Fruit fly (Drosophila melanogaster) whole organism, embryonic: ENCODE results near the gene S-Lap4.

ENCODE experiments used
- CG10959 ChIP-seq: fragments of 200-800 bp; sonication (Bioruptor generic); IDR thresholded peaks from 2 replicates; pipeline ENCODE4 v1.3.6; 2022; ENCODE audit warnings: missing biosample characterization, missing genetic modification characterization
- CG2875 ChIP-seq: fragments of 200-800 bp; sonication (Bioruptor generic); optimal IDR thresholded peaks from 2 replicates; lab custom pipeline; 2017; ENCODE audit warnings: missing biosample characterization, mild to moderate bottlenecking, missing genetic modification characterization, missing genetic modification reagents
- Drgx ChIP-seq: fragments of 200-800 bp; sonication (Bioruptor generic); IDR thresholded peaks from 2 replicates; pipeline ENCODE4 v1.3.6; 2022; ENCODE audit warnings: missing biosample characterization, missing genetic modification characterization
- Ets65A ChIP-seq: fragments of 200-800 bp; sonication (Bioruptor generic); peaks from one replicate; lab custom pipeline; 2016; ENCODE audit warnings: missing biosample characterization, missing genetic modification characterization
- Sry-δ ChIP-seq: fragments of 200-800 bp; sonication (Bioruptor generic); optimal IDR thresholded peaks from 2 replicates; lab custom pipeline; 2016; ENCODE audit warnings: missing biosample characterization, missing genetic modification characterization
- Stat92E ChIP-seq, 3 experiments: fragments of >200 bp in 2 of 3; fragments of 200-800 bp in 1 of 3; sonication (Bioruptor generic) in 1 of 3; optimal IDR thresholded peaks; 2 replicates each; lab custom pipeline; 2017 to 2019; ENCODE audit warnings: missing biosample characterization in 3 of 3, missing genetic modification characterization in 3 of 3, mild to moderate bottlenecking in 1 of 3, moderate library complexity in 1 of 3
- crol ChIP-seq: fragments of 200-800 bp; sonication (Bioruptor generic); IDR thresholded peaks from 2 replicates; pipeline ENCODE4 v1.3.6; 2022; ENCODE audit warnings: missing biosample characterization, missing genetic modification characterization

Gene S-Lap4

dm6 chr3L:10538290-10538689, 47.6 kb downstream of the S-Lap4 start:
- peak; percentile 62 for TF ChIP-seq Drgx (GFP tag; lab: Robert Waterston, UW)
- TF ChIP-seq crol (GFP tag; lab: Robert Waterston, UW) = peak; percentile 46; the same call in 1 of the 2 replicates
- TF ChIP-seq CG10959 (GFP tag; lab: Robert Waterston, UW) = no peak

- TF ChIP-seq CG2875 (GFP tag; lab: Kevin White, UChicago) (no peak), Stat92E (GFP tag; optimal IDR thresholded peaks at IDR 0.05; lab: Kevin White, UChicago) (no peak), Sry-δ (GFP tag; lab: Kevin White, UChicago) (no peak), Ets65A (GFP tag; lab: Kevin White, UChicago) (peak; percentile 59)
Measured at dm6 chr3L:10540839-10541238, 50.2 kb downstream of the S-Lap4 start.
